Fruit fly (Drosophila melanogaster): Measurements from ENCODE around the gene Mhc.

Mhc gene

DNA sequence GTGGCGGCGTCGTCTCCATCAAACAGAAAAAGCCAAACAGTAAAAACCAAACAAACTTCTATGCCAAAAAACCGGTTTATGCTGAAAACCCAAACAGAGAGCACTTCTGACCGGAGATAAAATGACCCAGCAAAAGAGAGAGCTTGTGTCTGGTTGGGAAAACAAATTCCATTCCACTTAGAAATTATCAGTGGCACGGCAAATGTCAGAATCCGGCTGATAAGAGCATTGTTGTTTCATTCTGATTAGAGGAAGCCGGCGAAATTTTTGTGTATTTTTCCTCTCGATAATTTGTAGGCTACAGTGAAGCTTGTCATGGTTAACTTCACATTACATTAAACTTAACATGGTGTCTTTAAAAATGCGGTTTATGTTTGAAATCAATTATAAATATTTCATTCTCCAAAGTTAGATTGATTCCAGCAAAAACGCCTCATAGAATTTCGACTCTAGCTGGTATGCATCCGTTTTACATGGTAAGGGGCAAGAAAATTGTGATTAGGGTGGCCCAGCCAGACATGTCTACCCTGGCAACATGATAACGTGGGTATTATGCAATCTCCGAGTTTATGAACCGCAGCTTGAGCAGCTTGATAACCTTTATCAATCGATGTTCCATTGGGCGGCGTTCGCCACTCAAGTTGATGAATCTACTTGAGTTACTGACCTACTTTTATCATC lies 51.2 kb downstream of the Mhc start (continued):
- TF ChIP-seq bcd (GFP tag; optimal IDR thresholded peaks at IDR 0.05) (no peak), CG3995 (GFP tag; optimal IDR thresholded peaks at IDR 0.05) (no peak), Bteb2 (GFP tag; optimal IDR thresholded peaks at IDR 0.05) (no peak), CG3281 (GFP tag; optimal IDR thresholded peaks at IDR 0.05) (peak; percentile 27), CG13287 (GFP tag; IDR thresholded peaks at IDR 0.05; ENCODE audit: partially characterized antibody) (no peak), CG3065 (GFP tag; optimal IDR thresholded peaks at IDR 0.05) (no peak), Nf-YA (GFP tag; IDR thresholded peaks at IDR 0.05) (no peak), CG30403 (GFP tag; optimal IDR thresholded peaks at IDR 0.05) (peak; percentile 8), pho (GFP tag; optimal IDR thresholded peaks at IDR 0.05) (peak; percentile 29), CG9797 (GFP tag; optimal IDR thresholded peaks at IDR 0.05) (no peak), mld (GFP tag; IDR thresholded peaks at IDR 0.05; ENCODE audit: partially characterized antibody) (no peak), CG8478 (optimal IDR thresholded peaks at IDR 0.05) (no peak), CG8359 (GFP tag; optimal IDR thresholded peaks at IDR 0.05; ENCODE audit: borderline replicate concordance) (no peak), Ravus (GFP tag; IDR thresholded peaks at IDR 0.05) (no peak), CG12942 (GFP tag; optimal IDR thresholded peaks at IDR 0.05) (no peak), CG1602 (GFP tag; optimal IDR thresholded peaks at IDR 0.05) (no peak), CG4424 (GFP tag; optimal IDR thresholded peaks at IDR 0.05) (no peak), CG8089 (GFP tag; optimal IDR thresholded peaks at IDR 0.05) (no peak), CG43689 (GFP tag; IDR thresholded peaks at IDR 0.05) (no peak), CG10147 (GFP tag; optimal IDR thresholded peaks at IDR 0.05) (no peak), slou (GFP tag; optimal IDR thresholded peaks at IDR 0.05) (no peak), CG6683 (GFP tag; optimal IDR thresholded peaks at IDR 0.05) (no peak), btn (GFP tag; optimal IDR thresholded peaks at IDR 0.05) (no peak), CG2712 (tag; optimal IDR thresholded peaks at IDR 0.05) (no peak), bbx (GFP tag; IDR thresholded peaks at IDR 0.05; ENCODE audit: partially characterized antibody) (no peak), CG13624 (GFP tag; optimal IDR thresholded peaks at IDR 0.05) (no peak), D (optimal IDR thresholded peaks at IDR 0.05) (no peak), D (GFP tag; optimal IDR thresholded peaks at IDR 0.05) (no peak), usp (GFP tag; optimal IDR thresholded peaks at IDR 0.05) (no peak), CG30020 (tag; optimal IDR thresholded peaks at IDR 0.05) (no peak), ems (GFP tag; optimal IDR thresholded peaks at IDR 0.05) (no peak), CHES-1-like (GFP tag; optimal IDR thresholded peaks at IDR 0.05) (no peak), CG6689 (GFP tag; IDR thresholded peaks at IDR 0.05) (no peak; the same call in 1 of the 2 replicates), pzg (GFP tag; optimal IDR thresholded peaks at IDR 0.05) (no peak), dmrt99B (tag; optimal IDR thresholded peaks at IDR 0.05) (peak; percentile 6), cato (GFP tag; optimal IDR thresholded peaks at IDR 0.05; ENCODE audit: borderline replicate concordance) (no peak), MTF-1 (GFP tag; optimal IDR thresholded peaks at IDR 0.05; ENCODE audit: borderline replicate concordance) (no peak), cad (GFP tag; optimal IDR thresholded peaks at IDR 0.05) (no peak), CG11723 (GFP tag; optimal IDR thresholded peaks at IDR 0.05) (no peak), zfh2 (GFP tag; optimal IDR thresholded peaks at IDR 0.05) (peak; percentile 26), pfk (GFP tag; optimal IDR thresholded peaks at IDR 0.05) (no peak), h (optimal IDR thresholded peaks at IDR 0.05) (no peak), danr (GFP tag; IDR thresholded peaks at IDR 0.05) (no peak), ac (GFP tag; optimal IDR thresholded peaks at IDR 0.05) (no peak), CG12219 (GFP tag; optimal IDR thresholded peaks at IDR 0.05) (no peak), CG16779 (GFP tag; IDR thresholded peaks at IDR 0.05) (no peak), CG5180 (GFP tag; optimal IDR thresholded peaks at IDR 0.05) (no peak), slp2 (GFP tag; optimal IDR thresholded peaks at IDR 0.05) (no peak), Max (GFP tag; optimal IDR thresholded peaks at IDR 0.05) (peak; percentile 29), Awh (GFP tag; IDR thresholded peaks at IDR 0.05) (no peak), tap (tag; optimal IDR thresholded peaks at IDR 0.05) (no peak), CG14050 (GFP tag; IDR thresholded peaks at IDR 0.05) (no peak)

All from whole organism, embryonic.